Worm (Caenorhabditis elegans): ENCODE measurements around the gene wago-10.
A peak's percentile ranks its signal among the peaks of the same experiment; 100 is the strongest.

wago-10 gene

DNA sequence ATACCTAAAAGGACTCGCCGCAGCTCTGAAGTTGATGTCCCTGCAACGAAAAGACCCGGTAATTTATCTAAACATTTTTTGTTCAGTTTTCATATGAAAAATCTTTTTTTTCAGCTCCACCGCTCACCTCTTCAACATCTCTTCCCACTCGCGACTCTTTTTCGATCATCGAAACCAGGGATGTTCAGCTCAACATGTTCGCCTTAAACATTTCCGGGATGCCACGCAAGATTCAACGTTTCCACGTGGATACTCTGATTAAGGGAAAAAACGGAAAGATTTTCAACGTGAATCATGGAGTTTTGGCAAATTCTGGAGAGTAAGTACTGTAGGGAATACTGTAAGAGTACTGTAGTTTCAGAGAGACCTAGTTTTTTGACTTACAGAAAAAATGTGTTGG is 318 bp downstream of the wago-10 start:
- TF ChIP-seq ama-1 (optimal IDR thresholded peaks at IDR 0.05) (no peak), pes-1 (GFP tag; IDR thresholded peaks at IDR 0.05) (no peak), sea-1 (GFP tag; conservative IDR thresholded peaks at IDR 0.05) (no peak), hmg-4 (GFP tag; optimal IDR thresholded peaks at IDR 0.05) (no peak), ceh-13 (GFP tag; optimal IDR thresholded peaks at IDR 0.05) (no peak), F13C5.2 (tag; optimal IDR thresholded peaks at IDR 0.05) (no peak), aly-1 (tag; optimal IDR thresholded peaks at IDR 0.05) (no peak), scrt-1 (GFP tag; IDR thresholded peaks at IDR 0.05) (no peak), tra-4 (tag; optimal IDR thresholded peaks at IDR 0.05) (no peak), B0310.2 (tag; optimal IDR thresholded peaks at IDR 0.05) (no peak), tbx-11 (GFP tag; IDR thresholded peaks at IDR 0.05) (no peak), hmbx-1 (tag; optimal IDR thresholded peaks at IDR 0.05) (no peak), ceh-36 (tag; optimal IDR thresholded peaks at IDR 0.05) (no peak), flt-1 (GFP tag; IDR thresholded peaks at IDR 0.05) (no peak), ets-7 (tag; optimal IDR thresholded peaks at IDR 0.05) (no peak), tbx-37 (GFP tag; conservative IDR thresholded peaks at IDR 0.05) (no peak), hnd-1 (tag; optimal IDR thresholded peaks at IDR 0.05) (no peak)

DNA sequence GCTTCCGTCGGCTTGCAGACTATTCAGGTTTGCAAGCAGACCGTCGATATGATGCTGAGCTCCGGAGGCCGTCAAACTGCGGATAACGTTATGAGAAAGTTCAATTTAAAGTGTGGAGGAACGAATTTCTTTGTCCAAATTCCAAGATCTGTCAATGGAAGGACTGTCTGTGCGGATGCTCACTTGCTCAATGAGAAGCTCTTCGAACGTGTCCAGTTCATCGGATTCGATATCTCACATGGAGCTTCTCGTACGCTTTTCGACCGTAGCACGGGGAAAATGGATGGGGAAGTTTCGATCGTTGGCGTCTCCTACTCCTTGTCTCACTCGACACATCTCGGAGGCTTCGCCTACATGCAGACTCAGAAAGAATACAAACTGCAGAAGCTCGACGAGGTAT is 2.8 kb downstream of the wago-10 start:
- TF ChIP-seq aly-1 (tag; optimal IDR thresholded peaks at IDR 0.05) (no peak), tbx-37 (GFP tag; conservative IDR thresholded peaks at IDR 0.05) (no peak), scrt-1 (GFP tag; IDR thresholded peaks at IDR 0.05) (no peak), hmbx-1 (tag; optimal IDR thresholded peaks at IDR 0.05) (no peak), B0310.2 (tag; optimal IDR thresholded peaks at IDR 0.05) (no peak), ets-7 (tag; optimal IDR thresholded peaks at IDR 0.05) (no peak), F13C5.2 (tag; optimal IDR thresholded peaks at IDR 0.05) (no peak), tbx-11 (GFP tag; IDR thresholded peaks at IDR 0.05) (no peak), tra-4 (tag; optimal IDR thresholded peaks at IDR 0.05) (no peak), pes-1 (GFP tag; IDR thresholded peaks at IDR 0.05) (no peak), ama-1 (optimal IDR thresholded peaks at IDR 0.05) (no peak)

DNA sequence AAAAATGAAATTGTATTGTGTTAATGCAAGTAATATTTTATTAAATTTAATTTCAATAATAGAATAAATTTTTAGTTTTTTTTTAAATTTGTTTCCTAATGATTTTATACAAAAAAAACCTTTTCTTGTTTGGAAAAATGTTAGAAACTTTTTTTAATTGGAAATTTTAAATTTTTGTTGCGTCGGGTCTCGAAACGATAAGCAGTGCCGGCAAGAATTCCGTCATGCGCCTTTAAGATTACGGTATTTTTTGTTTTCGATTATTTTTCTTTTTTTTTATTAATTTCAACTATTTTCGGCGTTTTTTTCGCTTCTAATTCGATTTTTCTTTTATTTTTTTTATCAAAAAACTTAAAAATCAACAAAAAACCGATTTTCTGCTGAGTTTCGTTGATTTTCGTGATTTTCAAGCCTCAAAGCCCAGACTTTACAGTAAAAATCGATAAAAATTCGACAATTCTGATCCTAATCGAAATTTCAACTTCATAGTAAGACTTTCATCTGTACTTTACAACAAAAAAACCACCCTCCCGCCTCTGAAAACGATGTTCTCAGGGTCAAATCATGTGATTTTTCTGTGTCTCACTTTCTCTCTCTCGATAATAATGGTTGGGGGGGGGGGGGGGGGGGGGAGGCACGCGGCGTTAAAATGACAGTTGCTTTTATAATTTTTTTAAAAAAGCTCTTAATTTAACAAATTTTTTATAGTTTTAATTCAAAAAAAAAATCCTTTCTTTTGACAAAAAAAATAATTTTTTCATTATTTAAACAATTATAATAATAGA is 4.5 kb downstream of the wago-10 start:
- TF ChIP-seq ceh-13 (GFP tag; optimal IDR thresholded peaks at IDR 0.05) (no peak), sea-1 (GFP tag; conservative IDR thresholded peaks at IDR 0.05) (no peak), hnd-1 (tag; optimal IDR thresholded peaks at IDR 0.05) (no peak), B0310.2 (tag; optimal IDR thresholded peaks at IDR 0.05) (no peak), F13C5.2 (tag; optimal IDR thresholded peaks at IDR 0.05) (no peak), scrt-1 (GFP tag; IDR thresholded peaks at IDR 0.05) (no peak), hmg-4 (GFP tag; optimal IDR thresholded peaks at IDR 0.05) (no peak), flt-1 (GFP tag; IDR thresholded peaks at IDR 0.05) (no peak), pes-1 (GFP tag; IDR thresholded peaks at IDR 0.05) (no peak), tbx-37 (GFP tag; conservative IDR thresholded peaks at IDR 0.05) (no peak), ama-1 (optimal IDR thresholded peaks at IDR 0.05) (no peak)

DNA sequence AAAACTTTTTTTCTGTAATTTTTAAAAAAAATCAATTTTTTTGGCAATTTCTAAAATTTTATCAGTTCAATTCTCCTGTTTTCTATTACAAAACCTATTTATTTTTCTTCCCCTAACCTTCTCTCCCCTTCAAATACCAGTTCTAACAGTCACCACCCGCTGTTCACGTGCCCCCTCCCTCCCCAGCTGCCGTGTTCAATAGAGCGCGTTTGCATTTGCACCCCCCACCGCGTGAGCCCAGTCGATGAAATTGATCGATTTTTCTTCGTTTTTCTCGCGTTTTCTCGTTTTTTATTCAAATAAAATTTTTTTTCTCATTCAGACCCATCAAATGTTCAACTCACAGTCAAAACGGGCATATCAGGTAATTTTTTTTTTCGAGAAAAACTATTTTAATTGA is 5.8 kb downstream of the wago-10 start, which contains the start of gene atg-9:
Gene atg-9 (plus strand): TSS at position 332 of the 400 bp plus-strand sequence.
- no peak for TF ChIP-seq flt-1 (GFP tag; IDR thresholded peaks at IDR 0.05)
- TF ChIP-seq F13C5.2 (tag; optimal IDR thresholded peaks at IDR 0.05), result peak; percentile 36
- no peak for TF ChIP-seq hmg-4 (GFP tag; optimal IDR thresholded peaks at IDR 0.05)

DNA sequence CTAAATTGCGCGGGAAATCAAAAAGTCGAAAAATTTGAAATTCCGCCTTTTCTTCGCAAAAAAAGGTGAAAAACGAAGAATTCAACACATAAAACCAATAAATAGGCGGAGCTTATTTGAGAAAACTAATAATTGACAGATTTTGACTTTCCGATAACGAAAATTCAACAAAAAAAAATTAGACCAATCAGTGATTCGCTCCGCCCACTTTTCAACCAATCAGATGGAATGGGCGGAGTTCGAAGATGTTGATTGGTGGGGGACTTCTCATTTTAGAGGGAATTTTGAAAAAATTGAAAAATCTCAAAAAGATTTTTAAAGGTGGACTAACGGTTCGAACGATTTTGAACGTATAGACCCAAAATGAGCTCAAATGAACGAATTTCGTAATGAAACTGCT is 7.6 kb downstream of the wago-10 start:
- TF ChIP-seq ceh-13 (GFP tag; optimal IDR thresholded peaks at IDR 0.05) (no peak), aly-1 (tag; optimal IDR thresholded peaks at IDR 0.05) (no peak), sea-1 (GFP tag; conservative IDR thresholded peaks at IDR 0.05) (no peak), flt-1 (GFP tag; IDR thresholded peaks at IDR 0.05) (no peak), tra-4 (tag; optimal IDR thresholded peaks at IDR 0.05) (no peak), F13C5.2 (tag; optimal IDR thresholded peaks at IDR 0.05) (no peak), ceh-36 (tag; optimal IDR thresholded peaks at IDR 0.05) (no peak), ama-1 (optimal IDR thresholded peaks at IDR 0.05) (no peak), hmbx-1 (tag; optimal IDR thresholded peaks at IDR 0.05) (no peak), scrt-1 (GFP tag; IDR thresholded peaks at IDR 0.05) (no peak)

- TF ChIP-seq hnd-1 (tag; optimal IDR thresholded peaks at IDR 0.05) (no peak), tbx-11 (GFP tag; IDR thresholded peaks at IDR 0.05) (no peak), ceh-36 (tag; optimal IDR thresholded peaks at IDR 0.05) (no peak), ets-7 (tag; optimal IDR thresholded peaks at IDR 0.05) (no peak), scrt-1 (GFP tag; IDR thresholded peaks at IDR 0.05) (no peak), tbx-37 (GFP tag; conservative IDR thresholded peaks at IDR 0.05) (no peak), F13C5.2 (tag; optimal IDR thresholded peaks at IDR 0.05) (no peak), tra-4 (tag; optimal IDR thresholded peaks at IDR 0.05) (no peak), hmbx-1 (tag; optimal IDR thresholded peaks at IDR 0.05) (no peak), flt-1 (GFP tag; IDR thresholded peaks at IDR 0.05) (no peak), sea-1 (GFP tag; conservative IDR thresholded peaks at IDR 0.05) (no peak), hmg-4 (GFP tag; optimal IDR thresholded peaks at IDR 0.05) (no peak), ama-1 (optimal IDR thresholded peaks at IDR 0.05) (no peak), B0310.2 (tag; optimal IDR thresholded peaks at IDR 0.05) (no peak), pes-1 (GFP tag; IDR thresholded peaks at IDR 0.05) (no peak), ceh-13 (GFP tag; optimal IDR thresholded peaks at IDR 0.05) (no peak), aly-1 (tag; optimal IDR thresholded peaks at IDR 0.05) (no peak)
Measured at ce11 chrV:351787-352186, 8.6 kb downstream of the wago-10 start.

- TF ChIP-seq tbx-11 (GFP tag; IDR thresholded peaks at IDR 0.05), result no peak
- TF ChIP-seq tbx-37 (GFP tag; conservative IDR thresholded peaks at IDR 0.05), result no peak
- TF ChIP-seq hmbx-1 (tag; optimal IDR thresholded peaks at IDR 0.05), result no peak
- TF ChIP-seq flt-1 (GFP tag; IDR thresholded peaks at IDR 0.05), result no peak
- TF ChIP-seq tra-4 (tag; optimal IDR thresholded peaks at IDR 0.05), result no peak
- TF ChIP-seq aly-1 (tag; optimal IDR thresholded peaks at IDR 0.05), result no peak
- TF ChIP-seq ama-1 (optimal IDR thresholded peaks at IDR 0.05), result no peak
- TF ChIP-seq hmg-4 (GFP tag; optimal IDR thresholded peaks at IDR 0.05), result no peak
- TF ChIP-seq ceh-13 (GFP tag; optimal IDR thresholded peaks at IDR 0.05), result no peak
- no peak for TF ChIP-seq hnd-1 (tag; optimal IDR thresholded peaks at IDR 0.05)
- TF ChIP-seq ets-7 (tag; optimal IDR thresholded peaks at IDR 0.05), result no peak
- no peak for TF ChIP-seq pes-1 (GFP tag; IDR thresholded peaks at IDR 0.05)
- no peak for TF ChIP-seq sea-1 (GFP tag; conservative IDR thresholded peaks at IDR 0.05)
- TF ChIP-seq ceh-36 (tag; optimal IDR thresholded peaks at IDR 0.05), result no peak
- TF ChIP-seq B0310.2 (tag; optimal IDR thresholded peaks at IDR 0.05), result no peak
Measured at ce11 chrV:356959-357702, 13.9 kb downstream of the wago-10 start.

Measured in whole organism, early embryonic.